Worm (Caenorhabditis elegans) whole organism, early embryonic: Measurements from ENCODE around the gene bgnt-1.5.

Experiments
- B0310.2 ChIP-seq: sonication (generic microtip); optimal IDR thresholded peaks from 2 replicates; lab custom pipeline; 2016; ENCODE audit warnings: mild to moderate bottlenecking, missing genetic modification characterization, missing compliant biosample characterization
- ama-1 ChIP-seq: fragments of 150-350 bp; optimal IDR thresholded peaks from 2 replicates; lab custom pipeline; 2014
- ets-7 ChIP-seq: sonication (generic microtip); optimal IDR thresholded peaks from 2 replicates; lab custom pipeline; 2016; ENCODE audit warnings: missing genotype, missing genetic modification characterization, missing compliant biosample characterization
- flt-1 ChIP-seq: fragments of 200-800 bp; sonication (Bioruptor generic); IDR thresholded peaks from 2 replicates; pipeline ENCODE4 v1.3.6; 2022; ENCODE audit warnings: missing genetic modification characterization, missing compliant biosample characterization
- hnd-1 ChIP-seq: sonication (generic microtip); optimal IDR thresholded peaks from 2 replicates; lab custom pipeline; 2016; ENCODE audit warnings: missing genetic modification characterization, missing compliant biosample characterization
- pes-1 ChIP-seq: fragments of 200-800 bp; sonication (Bioruptor generic); IDR thresholded peaks from 2 replicates; pipeline ENCODE4 v1.3.6; 2022; ENCODE audit warnings: missing genetic modification reagents, missing genetic modification characterization, missing compliant biosample characterization
- scrt-1 ChIP-seq: fragments of 200-800 bp; sonication (Bioruptor generic); IDR thresholded peaks from 2 replicates; pipeline ENCODE4 v1.3.6; 2022; ENCODE audit warnings: missing genetic modification characterization, missing compliant biosample characterization
- sea-1 ChIP-seq: fragments of 200-800 bp; sonication (Bioruptor generic); conservative IDR thresholded peaks from 2 replicates; pipeline ENCODE4 v1.3.6; 2022; ENCODE audit warnings: missing genetic modification characterization, missing compliant biosample characterization
- tbx-37 ChIP-seq: fragments of 200-800 bp; sonication (Bioruptor generic); conservative IDR thresholded peaks from 2 replicates; pipeline ENCODE4 v1.3.6; 2022; ENCODE audit warnings: missing genetic modification reagents, missing genetic modification characterization, missing compliant biosample characterization

DNA sequence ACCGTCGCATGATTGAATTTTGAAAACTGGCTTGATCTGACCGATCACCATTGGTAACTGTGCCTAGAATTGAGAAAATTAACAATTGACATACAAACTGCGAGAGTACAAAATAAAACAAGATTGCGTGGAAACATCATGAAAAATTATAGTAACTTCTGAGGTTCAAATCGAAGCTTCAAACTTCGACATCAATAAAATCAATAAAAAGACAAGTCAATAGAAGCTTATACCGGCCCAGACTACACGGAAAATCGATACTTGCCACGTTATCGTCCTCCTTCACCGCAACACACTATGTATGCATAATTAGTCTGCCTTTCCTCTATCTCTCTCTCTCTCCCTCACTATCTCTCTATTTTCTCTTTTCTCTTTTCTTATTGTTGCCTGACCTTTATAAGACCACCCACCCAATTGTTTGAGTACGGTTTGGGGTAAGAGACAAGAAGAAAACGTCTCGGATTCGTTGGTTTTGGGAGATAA is 5.5 kb downstream of the bgnt-1.5 start, which contains the start of gene skr-21:
- TF ChIP-seq ama-1 (lab: Kevin White, UChicago) (no peak), flt-1 (GFP tag; lab: Robert Waterston, UW) (no peak), sea-1 (0 out of 2 replicates have a peak, but pooled peaks have one; percentile 27), B0310.2 (tag; lab: Kevin White, UChicago) (no peak), hnd-1 (tag; lab: Kevin White, UChicago) (no peak), tbx-37 (GFP tag; lab: Robert Waterston, UW) (no peak), scrt-1 (GFP tag; lab: Robert Waterston, UW) (no peak), ets-7 (tag; lab: Kevin White, UChicago) (no peak), pes-1 (GFP tag; lab: Robert Waterston, UW) (no peak)
